Fruit fly (Drosophila melanogaster) whole organism, wandering third instar larva: ENCODE measurements around the gene rictor.
A peak's percentile ranks its signal among the peaks of the same experiment; 100 is the strongest.

Experiments
- Abd-B ChIP-seq: fragments of >200 bp; optimal IDR thresholded peaks from 2 replicates; lab custom pipeline; 2017; ENCODE audit warnings: missing biosample characterization, missing genetic modification characterization
- CG32264 ChIP-seq: fragments of 200-800 bp; sonication (Bioruptor generic); optimal IDR thresholded peaks from 2 replicates; lab custom pipeline; 2016; ENCODE audit warnings: missing biosample characterization, missing genetic modification characterization
- CG9705 ChIP-seq: fragments of 200-800 bp; sonication (Bioruptor generic); optimal IDR thresholded peaks from 2 replicates; lab custom pipeline; 2018; ENCODE audit warnings: missing biosample characterization, mild to moderate bottlenecking, missing genetic modification characterization
- Dfd ChIP-seq: fragments of >200 bp; optimal IDR thresholded peaks from 2 replicates; lab custom pipeline; 2017; ENCODE audit warnings: missing biosample characterization, missing genetic modification characterization
- Dif ChIP-seq: fragments of 200-275, 200-300 bp; sonication (Bioruptor generic); optimal IDR thresholded peaks from 2 replicates; lab custom pipeline; 2018; ENCODE audit warnings: missing biosample characterization, missing genetic modification characterization; ENCODE audit not compliant: partially characterized antibody
- GATAd ChIP-seq: sonication (Bioruptor generic); optimal IDR thresholded peaks from 2 replicates; lab custom pipeline; 2016; ENCODE audit warnings: missing biosample characterization, missing genetic modification characterization
- HLH106 ChIP-seq: fragments of 200-800 bp; optimal IDR thresholded peaks from 3 replicates; lab custom pipeline; 2019; ENCODE audit warnings: missing biosample characterization, mild to moderate bottlenecking, missing genetic modification characterization, moderate library complexity
- Hnf4 ChIP-seq: fragments of 200-800 bp; sonication (Bioruptor generic); optimal IDR thresholded peaks from 2 replicates; lab custom pipeline; 2016; ENCODE audit warnings: missing biosample characterization, mild to moderate bottlenecking, missing genetic modification characterization
- Jra ChIP-seq: sonication (Bioruptor generic); optimal IDR thresholded peaks from 2 replicates; lab custom pipeline; 2016; ENCODE audit warnings: missing biosample characterization, missing genetic modification characterization
- Mio ChIP-seq: sonication (Bioruptor generic); optimal IDR thresholded peaks from 2 replicates; lab custom pipeline; 2016; ENCODE audit warnings: missing biosample characterization, missing genetic modification characterization
- N ChIP-seq: fragments of >200 bp; optimal IDR thresholded peaks from 2 replicates; lab custom pipeline; 2018; ENCODE audit warnings: missing biosample characterization, missing external identifiers, missing genetic modification characterization
- OdsH ChIP-seq: fragments of 200-800 bp; sonication (Bioruptor generic); optimal IDR thresholded peaks from 2 replicates; lab custom pipeline; 2016; ENCODE audit warnings: missing biosample characterization, mild to moderate bottlenecking, missing genetic modification characterization
- Rel ChIP-seq, 2 experiments: fragments of 200-800 bp; sonication (Bioruptor generic) in 1 of 2; optimal IDR thresholded peaks; 2 replicates in 1 of 2; 3 replicates in 1 of 2; lab custom pipeline; 2016 to 2019; ENCODE audit warnings: mild to moderate bottlenecking in 2 of 2, missing biosample characterization in 2 of 2, missing genetic modification characterization in 2 of 2, moderate library complexity in 1 of 2
- Sp1 ChIP-seq: fragments of 200-800 bp; sonication (Bioruptor generic); optimal IDR thresholded peaks from 3 replicates; lab custom pipeline; 2019; ENCODE audit warnings: missing biosample characterization, mild to moderate bottlenecking, missing genetic modification characterization, moderate library complexity
- Vsx2 ChIP-seq: fragments of 200-300, 225-300 bp; sonication (Bioruptor generic); optimal IDR thresholded peaks from 2 replicates; lab custom pipeline; 2018; ENCODE audit warnings: missing biosample characterization, missing genetic modification characterization; ENCODE audit not compliant: partially characterized antibody
- br ChIP-seq: fragments of 200-800 bp; sonication (Bioruptor generic); optimal IDR thresholded peaks from 2 replicates; lab custom pipeline; 2016; ENCODE audit warnings: missing biosample characterization, missing genetic modification characterization
- brk ChIP-seq: fragments of 200-800 bp; sonication (Bioruptor generic); optimal IDR thresholded peaks from 2 replicates; lab custom pipeline; 2016; ENCODE audit warnings: missing biosample characterization, mild to moderate bottlenecking, missing genetic modification characterization
- dl ChIP-seq, 2 experiments: fragments of 175-275, 200-275 bp in 1 of 2; fragments of 200-275 bp in 1 of 2; sonication (Bioruptor generic); optimal IDR thresholded peaks; lab custom pipeline; 2018; ENCODE audit warnings: mild to moderate bottlenecking in 2 of 2, missing biosample characterization in 2 of 2, missing genetic modification characterization in 2 of 2, moderate library complexity in 2 of 2; ENCODE audit not compliant: partially characterized antibody in 2 of 2, insufficient read depth in 1 of 2
- dmrt93B ChIP-seq: fragments of 200-800 bp; sonication (Bioruptor generic); optimal IDR thresholded peaks from 2 replicates; lab custom pipeline; 2018; ENCODE audit warnings: missing biosample characterization, mild to moderate bottlenecking, missing genetic modification characterization
- dsf ChIP-seq: sonication (Bioruptor generic); optimal IDR thresholded peaks from 2 replicates; lab custom pipeline; 2016; ENCODE audit warnings: missing biosample characterization, missing genetic modification characterization, borderline replicate concordance
- ey ChIP-seq: fragments of 200-800 bp; sonication (Bioruptor generic); optimal IDR thresholded peaks from 2 replicates; lab custom pipeline; 2016; ENCODE audit warnings: missing biosample characterization, missing genetic modification characterization
- foxo ChIP-seq, 2 experiments: fragments of 200-800 bp; sonication (Bioruptor generic); optimal IDR thresholded peaks; 2 replicates in 1 of 2; 3 replicates in 1 of 2; lab custom pipeline; 2016 to 2017; ENCODE audit warnings: missing biosample characterization in 2 of 2, missing genetic modification characterization in 2 of 2
- fru ChIP-seq: fragments of 200-800 bp; sonication (Bioruptor generic); optimal IDR thresholded peaks from 3 replicates; lab custom pipeline; 2016; ENCODE audit warnings: missing biosample characterization, mild to moderate bottlenecking, missing genetic modification characterization
- h ChIP-seq: fragments of 200-800 bp; sonication (Bioruptor generic); optimal IDR thresholded peaks from 3 replicates; lab custom pipeline; 2016; ENCODE audit warnings: missing biosample characterization, mild to moderate bottlenecking, missing genetic modification characterization
- jim ChIP-seq: fragments of 175-275, 200-325 bp; sonication (Bioruptor generic); optimal IDR thresholded peaks from 2 replicates; lab custom pipeline; 2016; ENCODE audit warnings: missing biosample characterization, mild to moderate bottlenecking, missing genetic modification characterization
- lola ChIP-seq: fragments of >200 bp; optimal IDR thresholded peaks from 2 replicates; lab custom pipeline; 2017; ENCODE audit warnings: missing biosample characterization, missing genetic modification characterization
- psq ChIP-seq: fragments of 200-800 bp; sonication (Bioruptor generic); optimal IDR thresholded peaks from 3 replicates; lab custom pipeline; 2017; ENCODE audit warnings: missing biosample characterization, mild to moderate bottlenecking, missing genetic modification characterization, moderate library complexity
- rgr ChIP-seq: fragments of 200-800 bp; sonication (Bioruptor generic); optimal IDR thresholded peaks from 3 replicates; lab custom pipeline; 2016; ENCODE audit warnings: missing biosample characterization, mild to moderate bottlenecking, missing genetic modification characterization
- sage ChIP-seq: fragments of 200-800 bp; sonication (Bioruptor generic); optimal IDR thresholded peaks from 2 replicates; lab custom pipeline; 2016; ENCODE audit warnings: missing biosample characterization, mild to moderate bottlenecking, missing genetic modification characterization
- sv ChIP-seq: fragments of 200-800 bp; sonication (Bioruptor generic); optimal IDR thresholded peaks from 3 replicates; lab custom pipeline; 2016; ENCODE audit warnings: missing biosample characterization, missing genetic modification characterization
- tai ChIP-seq: sonication (Bioruptor generic); optimal IDR thresholded peaks from 2 replicates; lab custom pipeline; 2016; ENCODE audit warnings: missing biosample characterization, missing genetic modification characterization
- usp ChIP-seq: fragments of >200 bp; optimal IDR thresholded peaks from 2 replicates; lab custom pipeline; 2017; ENCODE audit warnings: missing biosample characterization, missing genetic modification characterization
- woc ChIP-seq: sonication (Bioruptor generic); optimal IDR thresholded peaks from 2 replicates; lab custom pipeline; 2016; ENCODE audit warnings: missing biosample characterization, mild to moderate bottlenecking, missing genetic modification characterization

rictor gene

dm6 chrX:19306531-19306930, 45.5 kb upstream of the rictor start:
- TF ChIP-seq Vsx2 (GFP tag; lab: Kevin White, UChicago) (no peak), lola (no peak), Mio (GFP tag; lab: Kevin White, UChicago) (no peak), h (no peak), OdsH (GFP tag; lab: Kevin White, UChicago) (no peak), Sp1 (no peak), woc (GFP tag; lab: Kevin White, UChicago) (no peak), psq (no peak), tai (GFP tag; lab: Kevin White, UChicago) (no peak), Dfd (GFP tag; lab: Kevin White, UChicago) (no peak), N (GFP tag; lab: Kevin White, UChicago) (no peak), sv (GFP tag; lab: Kevin White, UChicago) (no peak), ey (no peak), Jra (no peak), jim (GFP tag; lab: Kevin White, UChicago) (no peak), dmrt93B (no peak), HLH106 (tag; lab: Kevin White, UChicago) (no peak), CG9705 (GFP tag; lab: Kevin White, UChicago) (no peak), usp (GFP tag; lab: Kevin White, UChicago) (no peak)
- TF ChIP-seq, all 38 proteins: peak for 0

DNA sequence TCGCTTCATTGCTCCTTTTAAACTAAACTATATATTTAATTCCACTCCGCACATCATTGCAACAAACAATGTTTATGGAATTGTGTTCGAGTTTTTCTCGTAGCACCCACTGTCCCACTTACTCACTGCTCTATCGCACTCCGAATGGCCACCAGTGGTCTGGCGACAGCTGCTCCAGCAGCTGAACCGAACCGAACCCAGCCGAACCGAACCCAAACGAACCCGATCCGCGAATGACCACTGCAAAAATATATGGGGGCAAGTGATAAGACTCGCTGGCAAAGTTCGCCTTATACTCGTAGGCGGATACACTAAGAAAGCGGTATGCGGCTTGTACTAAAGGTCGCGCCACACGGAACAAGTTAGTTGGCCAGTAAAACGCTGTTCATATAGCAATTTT, 44.1 kb upstream of the rictor start:
- no peak for TF ChIP-seq sage (GFP tag; lab: Kevin White, UChicago)

dm6 chrX:19299367-19299766, 38.3 kb upstream of the rictor start:
- no peak for TF ChIP-seq dsf (GFP tag; lab: Kevin White, UChicago)
- no peak for TF ChIP-seq Hnf4
- TF ChIP-seq usp (GFP tag; lab: Kevin White, UChicago) = no peak
- TF ChIP-seq sv (GFP tag; lab: Kevin White, UChicago) = no peak
- no peak for TF ChIP-seq sage (GFP tag; lab: Kevin White, UChicago)
- TF ChIP-seq, all 38 proteins: peak for 0

DNA sequence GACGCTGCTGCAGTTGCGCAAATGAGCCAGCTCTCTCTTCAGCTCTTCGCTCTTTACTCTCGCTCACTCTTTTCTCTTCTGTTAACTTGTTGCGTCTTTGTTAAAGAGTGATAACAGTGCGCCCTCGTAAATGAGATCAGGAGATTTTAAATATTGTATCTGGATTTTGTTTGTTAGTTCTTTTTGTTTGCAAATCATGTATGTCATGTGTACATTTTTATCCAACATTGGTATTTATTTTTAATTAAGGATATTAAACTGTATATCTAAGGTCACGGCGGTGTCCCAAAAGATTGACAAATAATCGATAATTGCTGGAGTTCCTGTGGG, 37.7 kb upstream of the rictor start:
- TF ChIP-seq dsf (GFP tag; lab: Kevin White, UChicago) (peak; percentile 34), CG32264 (GFP tag; lab: Kevin White, UChicago) (peak; percentile 25), foxo (GFP tag; optimal IDR thresholded peaks at IDR 0.05; lab: Kevin White, UChicago) (peak in 1 of 2 experiments; percentile 41), sv (GFP tag; lab: Kevin White, UChicago) (no peak), br (GFP tag; lab: Kevin White, UChicago) (peak; percentile 8), h (peak; percentile 65), Dif (GFP tag; lab: Kevin White, UChicago) (peak; percentile 89), Sp1 (peak; percentile 17), rgr (GFP tag; lab: Kevin White, UChicago) (peak; percentile 49), tai (GFP tag; lab: Kevin White, UChicago) (peak; percentile 0), HLH106 (tag; lab: Kevin White, UChicago) (peak; percentile 66), Abd-B (GFP tag; lab: Kevin White, UChicago) (no peak), sage (GFP tag; lab: Kevin White, UChicago) (peak; percentile 54), fru (peak; percentile 55), OdsH (GFP tag; lab: Kevin White, UChicago) (peak; percentile 23), GATAd (GFP tag; lab: Kevin White, UChicago) (no peak), Vsx2 (GFP tag; lab: Kevin White, UChicago) (peak; percentile 56), Rel (GFP tag; optimal IDR thresholded peaks at IDR 0.05; lab: Kevin White, UChicago) (no peak), Rel (tag; optimal IDR thresholded peaks at IDR 0.05; lab: Kevin White, UChicago) (no peak), ey (peak; percentile 35), brk (GFP tag; lab: Kevin White, UChicago) (no peak), dmrt93B (peak; percentile 17), dl (GFP tag; optimal IDR thresholded peaks at IDR 0.05; lab: Kevin White, UChicago; ENCODE audit: insufficient read depth in 1 of 2, partially characterized antibody in 2 of 2) (peak; percentile 84 to 88), Hnf4 (peak; percentile 59)
